Worm (Caenorhabditis elegans) whole organism, young adult: ENCODE measurements around the gene ZK563.2.

ENCODE experiments used
- C06A6.2 ChIP-seq: fragments of 200-800 bp; sonication (Bioruptor generic); conservative IDR thresholded peaks from 2 replicates; pipeline ENCODE4 v1.3.6; 2022; ENCODE audit warnings: missing genetic modification characterization, missing compliant biosample characterization
- F49E8.2 ChIP-seq: sonication (generic microtip); optimal IDR thresholded peaks from 3 replicates; lab custom pipeline; 2017; ENCODE audit warnings: missing genetic modification characterization, mild to moderate bottlenecking, missing compliant biosample characterization, antibody characterized with exemption, moderate library complexity; ENCODE audit not compliant: insufficient read depth
- ceh-58 ChIP-seq: fragments of 200-800 bp; sonication (Bioruptor generic); IDR thresholded peaks from 2 replicates; pipeline ENCODE4 v1.3.6; 2022; ENCODE audit warnings: missing genetic modification characterization, missing compliant biosample characterization
- dox-1 ChIP-seq: fragments of 200-800 bp; sonication (Bioruptor generic); IDR thresholded peaks from 2 replicates; pipeline ENCODE4 v1.3.6; 2022; ENCODE audit warnings: missing genetic modification reagents, missing genetic modification characterization, missing compliant biosample characterization
- hlh-12 ChIP-seq: sonication (generic microtip); optimal IDR thresholded peaks from 2 replicates; lab custom pipeline; 2016; ENCODE audit warnings: missing genetic modification characterization, missing compliant biosample characterization
- hmg-20 ChIP-seq: fragments of 200-800 bp; sonication (Bioruptor generic); IDR thresholded peaks from 2 replicates; pipeline ENCODE4 v1.3.6; 2022; ENCODE audit warnings: missing genetic modification reagents, missing genetic modification characterization, missing compliant biosample characterization
- nfya-2 ChIP-seq: fragments of 200-800 bp; sonication (Bioruptor generic); IDR thresholded peaks from 2 replicates; pipeline ENCODE4 v1.3.6; 2022; ENCODE audit warnings: missing genetic modification reagents, missing genetic modification characterization, missing compliant biosample characterization
- rec-8 ChIP-seq, 2 experiments: sonication (generic microtip); optimal IDR thresholded peaks; 2 replicates each; lab custom pipeline; 2016; ENCODE audit warnings: mild to moderate bottlenecking in 2 of 2, missing genetic modification characterization in 2 of 2, missing genetic modification reagents in 2 of 2, missing genotype in 2 of 2, missing biosample characterization in 1 of 2, missing compliant biosample characterization in 1 of 2, moderate library complexity in 1 of 2
- sdz-38 ChIP-seq: sonication (generic microtip); optimal IDR thresholded peaks from 2 replicates; lab custom pipeline; 2016; ENCODE audit warnings: missing genotype, missing genetic modification characterization, missing compliant biosample characterization
- unc-62 ChIP-seq: fragments of 150-350 bp; optimal IDR thresholded peaks from 2 replicates; lab custom pipeline; 2014; ENCODE audit warnings: missing biosample characterization, missing genetic modification reagents, missing genetic modification characterization
- ztf-26 ChIP-seq: sonication (generic microtip); optimal IDR thresholded peaks from 2 replicates; lab custom pipeline; 2017; ENCODE audit warnings: missing genetic modification characterization, missing compliant biosample characterization

- TF ChIP-seq F49E8.2 (tag; lab: Kevin White, UChicago): no peak
- no peak for TF ChIP-seq dox-1 (GFP tag; lab: Robert Waterston, UW)
- no peak for TF ChIP-seq hlh-12 (tag; lab: Kevin White, UChicago)
- no peak for TF ChIP-seq sdz-38
- no peak for TF ChIP-seq C06A6.2 (GFP tag; lab: Robert Waterston, UW)
- TF ChIP-seq unc-62 (GFP tag; lab: Kevin White, UChicago): no peak
- TF ChIP-seq ztf-26 (tag; lab: Kevin White, UChicago): no peak
- TF ChIP-seq ceh-58 (GFP tag; lab: Robert Waterston, UW): no peak
- TF ChIP-seq hmg-20 (GFP tag; lab: Robert Waterston, UW): no peak
- no peak for TF ChIP-seq nfya-2 (GFP tag; lab: Robert Waterston, UW)
- TF ChIP-seq rec-8 (tag; optimal IDR thresholded peaks at IDR 0.05; lab: Kevin White, UChicago): no peak
Observed at ce11 chrX:3350306-3350705, 18.5 kb upstream of the ZK563.2 start, which contains the start of gene nspg-4.
